Worm (Caenorhabditis elegans): ENCODE results near the gene rpl-39.

DNA sequence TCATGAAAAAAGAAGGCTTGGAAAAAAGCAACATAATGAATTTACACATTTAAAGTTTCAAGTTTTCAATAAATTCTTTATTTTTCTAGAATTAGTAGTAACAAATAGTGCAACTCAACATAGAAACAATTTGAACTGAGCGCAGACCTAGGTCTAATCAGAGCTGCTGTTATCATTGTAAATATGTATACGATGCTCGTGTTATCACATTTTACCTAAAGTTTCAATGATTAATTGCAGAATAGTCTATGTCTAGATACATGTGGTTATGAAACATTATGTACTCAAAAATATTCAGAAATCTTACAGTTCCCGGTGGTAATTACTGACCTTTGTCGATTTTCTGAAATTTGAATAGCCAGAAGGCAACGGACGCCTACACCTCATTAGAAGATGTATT, 19.9 kb downstream of the rpl-39 start:
- TF ChIP-seq fkh-3 (tag; optimal IDR thresholded peaks at IDR 0.05) = no peak
- TF ChIP-seq ama-1 (optimal IDR thresholded peaks at IDR 0.05) = no peak
- no peak for TF ChIP-seq ama-1 (GFP tag; optimal IDR thresholded peaks at IDR 0.05)
- TF ChIP-seq hmg-1.2 (GFP tag; IDR thresholded peaks at IDR 0.05) = no peak
